Worm (Caenorhabditis elegans) whole organism, young adult: ENCODE data around the gene pkn-1.

ENCODE experiments used
- B0019.2 ChIP-seq: fragments of 200-800 bp; sonication (Bioruptor generic); conservative IDR thresholded peaks from 2 replicates; pipeline ENCODE4 v1.3.6; 2022; ENCODE audit warnings: missing genetic modification reagents, missing genetic modification characterization, missing compliant biosample characterization
- F10E7.11 ChIP-seq: sonication (generic microtip); optimal IDR thresholded peaks from 2 replicates; lab custom pipeline; 2017; ENCODE audit warnings: mild to moderate bottlenecking, missing genetic modification characterization, moderate library complexity, missing compliant biosample characterization
- F22D6.2 ChIP-seq: sonication (generic microtip); optimal IDR thresholded peaks from 2 replicates; lab custom pipeline; 2016; ENCODE audit warnings: mild to moderate bottlenecking, missing genetic modification characterization, missing compliant biosample characterization
- F33H1.4 ChIP-seq: fragments of 200-800 bp; sonication (Bioruptor generic); IDR thresholded peaks from 2 replicates; pipeline ENCODE4 v1.3.6; 2022; ENCODE audit warnings: missing genetic modification reagents, missing genetic modification characterization, missing compliant biosample characterization
- K12H6.12 ChIP-seq: fragments of 200-800 bp; sonication (Bioruptor generic); optimal IDR thresholded peaks from 2 replicates; lab custom pipeline; 2018; ENCODE audit warnings: mild to moderate bottlenecking, missing genetic modification characterization, missing compliant biosample characterization
- T07F8.4 ChIP-seq: sonication (generic microtip); optimal IDR thresholded peaks from 2 replicates; lab custom pipeline; 2016; ENCODE audit warnings: mild to moderate bottlenecking, missing genetic modification characterization, moderate library complexity, missing compliant biosample characterization
- Y53F4B.3 ChIP-seq: fragments of 200-800 bp; sonication (Bioruptor generic); IDR thresholded peaks from 2 replicates; pipeline ENCODE4 v1.3.6; 2022; ENCODE audit warnings: missing genetic modification reagents, missing genetic modification characterization, missing compliant biosample characterization
- ama-1 ChIP-seq, 3 experiments: fragments of 150-350 bp in 1 of 3; sonication (generic microtip) in 2 of 3; optimal IDR thresholded peaks; 2 replicates each; lab custom pipeline; 2014 to 2018; ENCODE audit warnings: missing biosample characterization in 2 of 3, missing genetic modification characterization in 2 of 3, missing genetic modification reagents in 2 of 3
- atf-7 ChIP-seq: sonication (generic microtip); optimal IDR thresholded peaks from 2 replicates; lab custom pipeline; 2017; ENCODE audit warnings: mild to moderate bottlenecking, missing genetic modification characterization, missing compliant biosample characterization
- attf-5 ChIP-seq: fragments of 200-800 bp; sonication (Bioruptor generic); optimal IDR thresholded peaks from 2 replicates; lab custom pipeline; 2018; ENCODE audit warnings: mild to moderate bottlenecking, missing genetic modification characterization, missing compliant biosample characterization
- ccch-3 ChIP-seq: fragments of 200-800 bp; sonication (Bioruptor generic); optimal IDR thresholded peaks from 2 replicates; lab custom pipeline; 2018; ENCODE audit warnings: mild to moderate bottlenecking, missing genetic modification characterization, missing compliant biosample characterization
- cebp-1 ChIP-seq, 2 experiments: fragments of 200-800 bp in 1 of 2; sonication (Bioruptor generic) in 1 of 2; sonication (generic microtip) in 1 of 2; IDR thresholded peaks in 1 of 2; optimal IDR thresholded peaks in 1 of 2; 2 replicates each; pipeline versions ENCODE4 v1.3.6 to Lab custom; 2017 to 2022; ENCODE audit warnings: missing compliant biosample characterization in 2 of 2, missing genetic modification characterization in 2 of 2, mild to moderate bottlenecking in 1 of 2, missing genetic modification reagents in 1 of 2, moderate library complexity in 1 of 2
- ceh-91 ChIP-seq: fragments of 200-800 bp; sonication (Bioruptor generic); IDR thresholded peaks from 2 replicates; pipeline ENCODE4 v1.3.6; 2022; ENCODE audit warnings: missing genetic modification reagents, missing genetic modification characterization, missing compliant biosample characterization
- dpff-1 ChIP-seq: sonication (generic microtip); optimal IDR thresholded peaks from 2 replicates; lab custom pipeline; 2017; ENCODE audit warnings: mild to moderate bottlenecking, missing genetic modification characterization, missing compliant biosample characterization
- dpl-1 ChIP-seq: fragments of 150-350 bp; optimal IDR thresholded peaks from 2 replicates; lab custom pipeline; 2014; ENCODE audit warnings: missing biosample characterization, missing genetic modification reagents, missing genetic modification characterization
- efl-1 ChIP-seq: fragments of 150-350 bp; optimal IDR thresholded peaks from 2 replicates; lab custom pipeline; 2014; ENCODE audit warnings: missing biosample characterization, missing genetic modification reagents, missing genetic modification characterization
- ets-4 ChIP-seq: fragments of 200-800 bp; sonication (Bioruptor generic); optimal IDR thresholded peaks from 2 replicates; lab custom pipeline; 2018; ENCODE audit warnings: mild to moderate bottlenecking, missing genetic modification characterization, missing compliant biosample characterization
- gei-17 ChIP-seq: fragments of 200-800 bp; sonication (Bioruptor generic); optimal IDR thresholded peaks from 2 replicates; lab custom pipeline; 2018; ENCODE audit warnings: mild to moderate bottlenecking, missing genetic modification characterization, missing compliant biosample characterization
- him-1 ChIP-seq: sonication (generic microtip); optimal IDR thresholded peaks from 2 replicates; lab custom pipeline; 2016; ENCODE audit warnings: missing genotype, missing genetic modification reagents, missing genetic modification characterization, missing compliant biosample characterization
- hlh-12 ChIP-seq: sonication (generic microtip); optimal IDR thresholded peaks from 2 replicates; lab custom pipeline; 2016; ENCODE audit warnings: missing genetic modification characterization, missing compliant biosample characterization
- hrde-1 ChIP-seq: sonication (generic microtip); optimal IDR thresholded peaks from 2 replicates; lab custom pipeline; 2016; ENCODE audit warnings: missing genetic modification characterization, mild to moderate bottlenecking, missing compliant biosample characterization, moderate library complexity, missing genotype, missing genetic modification reagents, borderline replicate concordance
- hsf-1 ChIP-seq: fragments of 200-800 bp; sonication (Bioruptor generic); IDR thresholded peaks from 2 replicates; pipeline ENCODE4 v1.3.6; 2022; ENCODE audit warnings: missing genetic modification reagents, missing genetic modification characterization, missing compliant biosample characterization
- let-526 ChIP-seq: fragments of 200-800 bp; sonication (Bioruptor generic); IDR thresholded peaks from 2 replicates; pipeline ENCODE4 v1.3.6; 2022; ENCODE audit warnings: missing genetic modification reagents, missing genetic modification characterization, missing compliant biosample characterization
- lin-40 ChIP-seq: sonication (generic microtip); optimal IDR thresholded peaks from 2 replicates; lab custom pipeline; 2016; ENCODE audit warnings: missing genetic modification characterization, mild to moderate bottlenecking, missing compliant biosample characterization, missing genotype, missing genetic modification reagents
- lin-54 ChIP-seq: fragments of 200-800 bp; sonication (Bioruptor generic); optimal IDR thresholded peaks from 2 replicates; lab custom pipeline; 2018; ENCODE audit warnings: mild to moderate bottlenecking, missing genetic modification characterization, missing compliant biosample characterization
- lir-1 ChIP-seq: fragments of 200-800 bp; sonication (Bioruptor generic); conservative IDR thresholded peaks from 2 replicates; pipeline ENCODE4 v1.3.6; 2022; ENCODE audit warnings: missing genetic modification reagents, missing genetic modification characterization, missing compliant biosample characterization
- mcd-1 ChIP-seq: fragments of 200-800 bp; sonication (Bioruptor generic); IDR thresholded peaks from 2 replicates; pipeline ENCODE4 v1.3.6; 2022; ENCODE audit warnings: missing genetic modification reagents, missing genetic modification characterization, missing compliant biosample characterization
- mel-28 ChIP-seq: sonication (generic microtip); optimal IDR thresholded peaks from 2 replicates; lab custom pipeline; 2016; ENCODE audit warnings: borderline replicate concordance, mild to moderate bottlenecking, missing genetic modification characterization, missing compliant biosample characterization
- nfya-2 ChIP-seq: fragments of 200-800 bp; sonication (Bioruptor generic); IDR thresholded peaks from 2 replicates; pipeline ENCODE4 v1.3.6; 2022; ENCODE audit warnings: missing genetic modification reagents, missing genetic modification characterization, missing compliant biosample characterization
- nhr-120 ChIP-seq: fragments of 200-800 bp; sonication (Bioruptor generic); IDR thresholded peaks from 2 replicates; pipeline ENCODE4 v1.3.6; 2022; ENCODE audit warnings: missing genetic modification characterization, missing compliant biosample characterization
- nhr-80 ChIP-seq: sonication (generic microtip); optimal IDR thresholded peaks from 2 replicates; lab custom pipeline; 2016; ENCODE audit warnings: missing genetic modification characterization, missing compliant biosample characterization
- repo-1 ChIP-seq: sonication (generic microtip); optimal IDR thresholded peaks from 2 replicates; lab custom pipeline; 2017; ENCODE audit warnings: mild to moderate bottlenecking, missing genetic modification characterization, missing compliant biosample characterization
- sea-2 ChIP-seq: fragments of 200-800 bp; sonication (Bioruptor generic); IDR thresholded peaks from 2 replicates; pipeline ENCODE4 v1.3.6; 2022; ENCODE audit warnings: missing genetic modification characterization, missing compliant biosample characterization
- snpc-3.4 ChIP-seq: sonication (generic microtip); optimal IDR thresholded peaks from 2 replicates; lab custom pipeline; 2017; ENCODE audit warnings: missing genetic modification characterization, mild to moderate bottlenecking, missing compliant biosample characterization, antibody characterized with exemption, moderate library complexity, missing genotype, missing genetic modification reagents
- snpc-4 ChIP-seq, 5 experiments: fragments of 150-350 bp in 1 of 5; sonication (generic microtip) in 4 of 5; optimal IDR thresholded peaks; 2 replicates each; lab custom pipeline; 2014 to 2018; ENCODE audit warnings: missing genetic modification characterization in 5 of 5, missing biosample characterization in 3 of 5, antibody characterized with exemption in 2 of 5, mild to moderate bottlenecking in 2 of 5, missing compliant biosample characterization in 2 of 5, missing genotype in 2 of 5, moderate library complexity in 2 of 5, missing genetic modification reagents in 1 of 5
- somi-1 ChIP-seq: fragments of 200-800 bp; sonication (Bioruptor generic); optimal IDR thresholded peaks from 2 replicates; lab custom pipeline; 2018; ENCODE audit warnings: mild to moderate bottlenecking, missing genetic modification characterization, missing compliant biosample characterization
- sptf-2 ChIP-seq: fragments of 200-800 bp; sonication (Bioruptor generic); optimal IDR thresholded peaks from 2 replicates; lab custom pipeline; 2018; ENCODE audit warnings: mild to moderate bottlenecking, missing genetic modification characterization, missing compliant biosample characterization
- tbp1 ChIP-seq: fragments of 200-800 bp; sonication (Bioruptor generic); optimal IDR thresholded peaks from 2 replicates; lab custom pipeline; 2018; ENCODE audit warnings: mild to moderate bottlenecking, missing genetic modification characterization, missing compliant biosample characterization
- zfh-2 ChIP-seq: fragments of 200-800 bp; sonication (Bioruptor generic); conservative IDR thresholded peaks from 2 replicates; pipeline ENCODE4 v1.3.6; 2022; ENCODE audit warnings: missing genetic modification reagents, missing genetic modification characterization, missing compliant biosample characterization
- zim-3 ChIP-seq: sonication (generic microtip); optimal IDR thresholded peaks from 2 replicates; lab custom pipeline; 2017; ENCODE audit warnings: mild to moderate bottlenecking, missing genetic modification characterization, moderate library complexity, missing compliant biosample characterization
- ztf-25 ChIP-seq: fragments of 200-800 bp; sonication (Bioruptor generic); IDR thresholded peaks from 2 replicates; pipeline ENCODE4 v1.3.6; 2022; ENCODE audit warnings: missing genetic modification reagents, missing genetic modification characterization, missing compliant biosample characterization
- ztf-6 ChIP-seq: fragments of 200-800 bp; sonication (Bioruptor generic); IDR thresholded peaks from 2 replicates; pipeline ENCODE4 v1.3.6; 2022; ENCODE audit warnings: missing genetic modification reagents, missing genetic modification characterization, missing compliant biosample characterization

pkn-1 gene

DNA sequence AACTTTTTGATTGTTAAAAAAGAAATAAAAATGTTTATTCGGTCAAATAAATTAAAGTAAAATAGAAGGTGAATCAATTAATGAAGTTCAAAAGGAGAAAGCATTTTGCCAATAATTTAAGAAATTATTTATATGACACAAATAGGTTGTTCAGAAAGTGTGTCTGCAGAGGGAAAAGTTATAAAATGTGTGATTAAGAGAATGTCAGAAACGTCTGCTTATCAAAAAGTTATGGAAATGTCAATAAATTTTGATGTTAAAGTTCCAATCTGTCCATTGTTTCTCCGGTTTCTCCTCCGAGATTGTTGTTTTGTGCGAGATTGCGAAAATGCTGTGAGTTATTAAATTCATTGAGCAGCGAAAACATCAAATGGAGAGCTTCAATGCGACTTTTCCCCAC lies 17.4 kb upstream of the pkn-1 start, which contains the start of gene rme-4:
TSS of gene rme-4 (minus strand) at position 168 of the 400 bp plus-strand sequence.
- TF ChIP-seq nfya-2 (GFP tag; lab: Robert Waterston, UW) = no peak
- no peak for TF ChIP-seq F33H1.4 (GFP tag; lab: Robert Waterston, UW)
- no peak for TF ChIP-seq Y53F4B.3 (GFP tag; lab: Robert Waterston, UW)
- TF ChIP-seq nhr-80 (tag; lab: Kevin White, UChicago) = peak; percentile 65

DNA sequence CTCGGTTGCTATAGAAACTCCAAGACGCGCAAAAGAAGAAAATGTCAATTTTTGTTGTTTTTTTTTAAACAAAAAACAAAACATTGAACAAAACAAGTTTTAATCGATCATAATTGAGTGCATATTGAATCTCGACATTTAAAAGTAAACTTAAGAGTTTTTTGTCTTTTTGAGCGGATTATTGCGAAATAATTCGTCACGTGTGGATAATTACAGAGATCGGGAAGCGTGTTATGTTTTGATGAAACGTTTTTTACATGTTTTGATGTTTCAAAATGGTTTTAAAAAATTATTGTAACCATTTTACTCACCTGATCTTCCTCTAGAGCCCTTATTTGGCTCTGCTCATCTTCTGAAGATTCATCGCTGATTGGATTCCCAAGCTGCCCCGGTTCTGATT lies 11.0 kb upstream of the pkn-1 start:
- TF ChIP-seq cebp-1 (GFP tag; IDR thresholded peaks at IDR 0.05; lab: Robert Waterston, UW) = no peak; the same call in 1 of the 2 replicates
- TF ChIP-seq cebp-1 (tag; optimal IDR thresholded peaks at IDR 0.05; lab: Kevin White, UChicago) = peak; percentile 86
- TF ChIP-seq snpc-3.4 (tag; lab: Kevin White, UChicago) = no peak

DNA sequence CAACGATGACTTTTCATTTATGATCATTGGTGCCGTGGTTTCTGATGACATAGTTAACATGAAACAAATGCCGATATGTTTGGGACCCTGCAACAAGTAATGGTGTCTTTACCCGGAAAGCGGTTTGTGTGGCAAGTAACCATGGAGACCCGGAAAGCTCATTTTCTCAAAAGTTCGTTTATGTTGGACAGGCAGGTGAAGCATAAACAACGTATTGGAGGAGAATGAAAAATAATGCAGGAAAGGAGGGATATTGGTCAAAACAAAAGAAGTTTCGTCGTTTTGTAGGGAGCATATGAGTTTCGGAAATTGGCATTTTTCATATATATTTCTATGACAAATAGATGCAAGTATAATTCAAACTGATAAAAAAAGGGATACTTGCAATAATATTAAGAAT lies 10.6 kb upstream of the pkn-1 start, which contains the start of gene dyf-6:
TSS of gene dyf-6 (minus strand) at position 101 of the 400 bp plus-strand sequence.
- TF ChIP-seq nhr-80 (tag; lab: Kevin White, UChicago) = no peak
- no peak for TF ChIP-seq hsf-1 (GFP tag; lab: Robert Waterston, UW)
- TF ChIP-seq let-526 (GFP tag; lab: Robert Waterston, UW) = no peak
- no peak for TF ChIP-seq tbp1
- TF ChIP-seq him-1 (tag; lab: Kevin White, UChicago) = no peak
- TF ChIP-seq zfh-2 (GFP tag; lab: Robert Waterston, UW) = no peak
- TF ChIP-seq B0019.2 (GFP tag; lab: Robert Waterston, UW) = no peak

DNA sequence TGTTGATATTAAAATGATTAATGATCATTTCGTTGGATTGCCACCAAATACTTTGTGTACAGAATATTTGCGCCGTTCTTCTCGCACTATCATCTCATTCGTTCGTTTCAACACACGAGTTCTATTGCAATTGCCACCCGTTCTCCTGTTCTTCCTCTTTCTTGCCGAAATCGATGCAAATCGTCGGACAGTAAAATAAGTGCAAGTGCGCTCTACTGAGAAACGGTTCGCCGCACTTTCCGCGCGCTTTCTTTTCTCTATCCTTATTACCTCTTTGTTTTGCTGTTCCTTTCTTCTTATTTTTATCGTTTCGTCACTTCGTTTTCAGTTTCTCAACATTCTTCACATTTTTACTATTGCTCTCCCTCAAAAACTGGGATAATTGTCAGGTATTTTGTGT lies 5.9 kb upstream of the pkn-1 start:
- TF ChIP-seq ztf-6 (GFP tag; lab: Robert Waterston, UW) = no peak
- TF ChIP-seq attf-5 (GFP tag; lab: Kevin White, UChicago) = no peak
- peak; percentile 28 for TF ChIP-seq nhr-80 (tag; lab: Kevin White, UChicago)
- no peak for TF ChIP-seq lir-1
- TF ChIP-seq mel-28 (tag; lab: Kevin White, UChicago) = no peak
- TF ChIP-seq ccch-3 (GFP tag; lab: Kevin White, UChicago) = no peak
- TF ChIP-seq nhr-120 (GFP tag; lab: Robert Waterston, UW) = no peak
- TF ChIP-seq lin-40 (tag; lab: Kevin White, UChicago) = peak; percentile 48
- TF ChIP-seq ceh-91 = no peak
- no peak for TF ChIP-seq efl-1 (GFP tag; lab: Kevin White, UChicago)
- TF ChIP-seq hrde-1 (tag; lab: Kevin White, UChicago) = no peak
- no peak for TF ChIP-seq F22D6.2 (tag; lab: Kevin White, UChicago)
- no peak for TF ChIP-seq hlh-12
- TF ChIP-seq mcd-1 (GFP tag; lab: Robert Waterston, UW) = peak; percentile 91
- no peak for TF ChIP-seq snpc-4 (GFP tag; optimal IDR thresholded peaks at IDR 0.05; lab: Kevin White, UChicago)
- TF ChIP-seq snpc-4 (tag; optimal IDR thresholded peaks at IDR 0.05; lab: Kevin White, UChicago) = peak in 1 of 4 experiments; percentile 7
- no peak for TF ChIP-seq ztf-25 (GFP tag; lab: Robert Waterston, UW)
- no peak for TF ChIP-seq sea-2
- TF ChIP-seq snpc-3.4 (tag; lab: Kevin White, UChicago) = no peak
- no peak for TF ChIP-seq atf-7 (tag; lab: Kevin White, UChicago)
- TF ChIP-seq dpl-1 = no peak
- no peak for TF ChIP-seq K12H6.12
- no peak for TF ChIP-seq T07F8.4 (tag; lab: Kevin White, UChicago)
- TF ChIP-seq ama-1 (optimal IDR thresholded peaks at IDR 0.05; lab: Kevin White, UChicago) = no peak
- no peak for TF ChIP-seq ama-1 (GFP tag; optimal IDR thresholded peaks at IDR 0.05; lab: Kevin White, UChicago)
- TF ChIP-seq zim-3 (tag; lab: Kevin White, UChicago) = no peak
- TF ChIP-seq lin-54 (GFP tag; lab: Kevin White, UChicago) = no peak
- TF ChIP-seq somi-1 = no peak
- no peak for TF ChIP-seq repo-1 (tag; lab: Kevin White, UChicago)
- no peak for TF ChIP-seq sptf-2 (GFP tag; lab: Kevin White, UChicago)
- TF ChIP-seq ets-4 (GFP tag; lab: Kevin White, UChicago) = no peak
- no peak for TF ChIP-seq F10E7.11
- TF ChIP-seq gei-17 = no peak
- no peak for TF ChIP-seq tbp1
- no peak for TF ChIP-seq dpff-1
